Worm (Caenorhabditis elegans) whole organism, young adult: ENCODE measurements around the gene sra-35.

Source experiments
- ZK185.1 ChIP-seq: sonication (generic microtip); optimal IDR thresholded peaks from 2 replicates; lab custom pipeline; 2016; ENCODE audit warnings: mild to moderate bottlenecking, missing genetic modification characterization, missing compliant biosample characterization; ENCODE audit not compliant: poor library complexity, severe bottlenecking
- lsl-1 ChIP-seq: fragments of 200-800 bp; sonication (Bioruptor generic); optimal IDR thresholded peaks from 2 replicates; lab custom pipeline; 2018; ENCODE audit warnings: mild to moderate bottlenecking, missing genetic modification characterization, moderate library complexity, missing compliant biosample characterization

DNA sequence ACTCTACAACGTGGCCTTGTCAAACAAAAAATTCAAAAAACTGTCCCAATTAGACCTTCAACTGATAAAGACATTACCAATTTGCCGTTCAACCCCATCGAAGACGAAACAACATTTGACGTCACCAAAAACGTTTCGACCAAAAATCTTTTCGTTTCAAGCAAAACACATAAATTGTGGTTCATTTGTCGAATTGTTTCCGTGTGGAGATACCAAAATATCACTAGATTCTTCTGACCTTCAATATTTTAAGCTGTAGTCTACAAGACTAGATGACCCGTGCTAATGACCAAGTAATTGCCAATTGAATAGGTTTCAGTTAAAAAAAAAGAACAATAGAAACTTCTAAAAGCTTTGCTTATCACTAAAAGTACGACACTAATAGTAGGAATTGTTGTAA is 20.7 kb upstream of the sra-35 start:
- TF ChIP-seq ZK185.1 (tag; lab: Kevin White, UChicago), result no peak
- TF ChIP-seq lsl-1 (GFP tag; lab: Kevin White, UChicago), result no peak
